Worm (Caenorhabditis elegans) whole organism, young adult: ENCODE measurements around the gene C35A11.2.

ENCODE experiments used
- B0261.1 ChIP-seq: sonication (generic microtip); optimal IDR thresholded peaks from 2 replicates; lab custom pipeline; 2016; ENCODE audit warnings: mild to moderate bottlenecking, missing genetic modification characterization, moderate library complexity, missing compliant biosample characterization
- D2030.7 ChIP-seq: fragments of 200-800 bp; sonication (Bioruptor generic); IDR thresholded peaks from 2 replicates; pipeline ENCODE4 v1.3.6; 2022; ENCODE audit warnings: missing genetic modification reagents, missing genetic modification characterization, missing compliant biosample characterization
- F10E7.11 ChIP-seq: sonication (generic microtip); optimal IDR thresholded peaks from 2 replicates; lab custom pipeline; 2017; ENCODE audit warnings: mild to moderate bottlenecking, missing genetic modification characterization, moderate library complexity, missing compliant biosample characterization
- F57C9.4 ChIP-seq: sonication (generic microtip); optimal IDR thresholded peaks from 2 replicates; lab custom pipeline; 2017; ENCODE audit warnings: mild to moderate bottlenecking, missing genetic modification characterization, missing compliant biosample characterization
- K12H6.12 ChIP-seq: fragments of 200-800 bp; sonication (Bioruptor generic); optimal IDR thresholded peaks from 2 replicates; lab custom pipeline; 2018; ENCODE audit warnings: mild to moderate bottlenecking, missing genetic modification characterization, missing compliant biosample characterization
- T26A5.8 ChIP-seq: sonication (generic microtip); optimal IDR thresholded peaks from 2 replicates; lab custom pipeline; 2016; ENCODE audit warnings: missing genetic modification characterization, missing compliant biosample characterization
- Y67H2A.10 ChIP-seq: fragments of 200-800 bp; sonication (Bioruptor generic); conservative IDR thresholded peaks from 2 replicates; pipeline ENCODE4 v1.3.6; 2022; ENCODE audit warnings: missing genetic modification reagents, missing genetic modification characterization, missing compliant biosample characterization
- akir-1 ChIP-seq: fragments of 200-800 bp; sonication (Bioruptor generic); optimal IDR thresholded peaks from 2 replicates; lab custom pipeline; 2018; ENCODE audit warnings: mild to moderate bottlenecking, missing genetic modification characterization, moderate library complexity, missing compliant biosample characterization
- atf-7 ChIP-seq: sonication (generic microtip); optimal IDR thresholded peaks from 2 replicates; lab custom pipeline; 2017; ENCODE audit warnings: mild to moderate bottlenecking, missing genetic modification characterization, missing compliant biosample characterization
- ceh-27 ChIP-seq: fragments of 200-800 bp; sonication (Bioruptor generic); optimal IDR thresholded peaks from 2 replicates; lab custom pipeline; 2018; ENCODE audit warnings: mild to moderate bottlenecking, missing genetic modification characterization, moderate library complexity, missing compliant biosample characterization
- dpff-1 ChIP-seq: sonication (generic microtip); optimal IDR thresholded peaks from 2 replicates; lab custom pipeline; 2017; ENCODE audit warnings: mild to moderate bottlenecking, missing genetic modification characterization, missing compliant biosample characterization
- gei-17 ChIP-seq: fragments of 200-800 bp; sonication (Bioruptor generic); optimal IDR thresholded peaks from 2 replicates; lab custom pipeline; 2018; ENCODE audit warnings: mild to moderate bottlenecking, missing genetic modification characterization, missing compliant biosample characterization
- him-1 ChIP-seq: sonication (generic microtip); optimal IDR thresholded peaks from 2 replicates; lab custom pipeline; 2016; ENCODE audit warnings: missing genotype, missing genetic modification reagents, missing genetic modification characterization, missing compliant biosample characterization
- hmg-1.2 ChIP-seq: fragments of 200-800 bp; sonication (Bioruptor generic); IDR thresholded peaks from 2 replicates; pipeline ENCODE4 v1.3.6; 2022; ENCODE audit warnings: missing genetic modification reagents, missing genetic modification characterization, missing compliant biosample characterization
- hsf-1 ChIP-seq: fragments of 200-800 bp; sonication (Bioruptor generic); IDR thresholded peaks from 2 replicates; pipeline ENCODE4 v1.3.6; 2022; ENCODE audit warnings: missing genetic modification reagents, missing genetic modification characterization, missing compliant biosample characterization
- lin-26 ChIP-seq: fragments of 200-800 bp; sonication (Bioruptor generic); IDR thresholded peaks from 2 replicates; pipeline ENCODE4 v1.3.6; 2022; ENCODE audit warnings: missing genetic modification reagents, missing genetic modification characterization, missing compliant biosample characterization
- lin-54 ChIP-seq: fragments of 200-800 bp; sonication (Bioruptor generic); optimal IDR thresholded peaks from 2 replicates; lab custom pipeline; 2018; ENCODE audit warnings: mild to moderate bottlenecking, missing genetic modification characterization, missing compliant biosample characterization
- mcd-1 ChIP-seq: fragments of 200-800 bp; sonication (Bioruptor generic); IDR thresholded peaks from 2 replicates; pipeline ENCODE4 v1.3.6; 2022; ENCODE audit warnings: missing genetic modification reagents, missing genetic modification characterization, missing compliant biosample characterization
- mel-28 ChIP-seq: sonication (generic microtip); optimal IDR thresholded peaks from 2 replicates; lab custom pipeline; 2016; ENCODE audit warnings: borderline replicate concordance, mild to moderate bottlenecking, missing genetic modification characterization, missing compliant biosample characterization
- nfya-1 ChIP-seq: sonication (generic microtip); optimal IDR thresholded peaks from 2 replicates; lab custom pipeline; 2017; ENCODE audit warnings: antibody characterized with exemption, missing compliant biosample characterization, missing genetic modification characterization, borderline replicate concordance; ENCODE audit not compliant: insufficient read depth
- nfya-2 ChIP-seq: fragments of 200-800 bp; sonication (Bioruptor generic); IDR thresholded peaks from 2 replicates; pipeline ENCODE4 v1.3.6; 2022; ENCODE audit warnings: missing genetic modification reagents, missing genetic modification characterization, missing compliant biosample characterization
- nfyb-1 ChIP-seq: fragments of 200-800 bp; sonication (Bioruptor generic); IDR thresholded peaks from 2 replicates; pipeline ENCODE4 v1.3.6; 2022; ENCODE audit warnings: missing genetic modification reagents, missing genetic modification characterization, missing compliant biosample characterization
- pbrm-1 ChIP-seq: fragments of 200-800 bp; sonication (Bioruptor generic); IDR thresholded peaks from 2 replicates; pipeline ENCODE4 v1.3.6; 2022; ENCODE audit warnings: missing genetic modification reagents, missing genetic modification characterization, missing compliant biosample characterization
- pha-4 ChIP-seq: fragments of 150-350 bp; sonication (generic microtip); optimal IDR thresholded peaks from 2 replicates; lab custom pipeline; 2014; ENCODE audit warnings: missing biosample characterization, missing genetic modification reagents, missing genetic modification characterization
- rpc-1 ChIP-seq, 2 experiments: fragments of 150-350 bp in 1 of 2; sonication (generic microtip) in 1 of 2; optimal IDR thresholded peaks; 2 replicates each; lab custom pipeline; 2014 to 2018; ENCODE audit warnings: missing biosample characterization in 1 of 2, missing genetic modification characterization in 1 of 2, missing genetic modification reagents in 1 of 2, missing genotype in 1 of 2
- snpc-4 ChIP-seq, 5 experiments: fragments of 150-350 bp in 1 of 5; sonication (generic microtip) in 4 of 5; optimal IDR thresholded peaks; 2 replicates each; lab custom pipeline; 2014 to 2018; ENCODE audit warnings: missing genetic modification characterization in 5 of 5, missing biosample characterization in 3 of 5, antibody characterized with exemption in 2 of 5, mild to moderate bottlenecking in 2 of 5, missing compliant biosample characterization in 2 of 5, missing genotype in 2 of 5, moderate library complexity in 2 of 5, missing genetic modification reagents in 1 of 5
- unc-130 ChIP-seq: sonication (generic microtip); optimal IDR thresholded peaks from 2 replicates; lab custom pipeline; 2016; ENCODE audit warnings: missing genetic modification reagents, missing genetic modification characterization, missing compliant biosample characterization
- zfh-2 ChIP-seq: fragments of 200-800 bp; sonication (Bioruptor generic); conservative IDR thresholded peaks from 2 replicates; pipeline ENCODE4 v1.3.6; 2022; ENCODE audit warnings: missing genetic modification reagents, missing genetic modification characterization, missing compliant biosample characterization

Gene C35A11.2

DNA sequence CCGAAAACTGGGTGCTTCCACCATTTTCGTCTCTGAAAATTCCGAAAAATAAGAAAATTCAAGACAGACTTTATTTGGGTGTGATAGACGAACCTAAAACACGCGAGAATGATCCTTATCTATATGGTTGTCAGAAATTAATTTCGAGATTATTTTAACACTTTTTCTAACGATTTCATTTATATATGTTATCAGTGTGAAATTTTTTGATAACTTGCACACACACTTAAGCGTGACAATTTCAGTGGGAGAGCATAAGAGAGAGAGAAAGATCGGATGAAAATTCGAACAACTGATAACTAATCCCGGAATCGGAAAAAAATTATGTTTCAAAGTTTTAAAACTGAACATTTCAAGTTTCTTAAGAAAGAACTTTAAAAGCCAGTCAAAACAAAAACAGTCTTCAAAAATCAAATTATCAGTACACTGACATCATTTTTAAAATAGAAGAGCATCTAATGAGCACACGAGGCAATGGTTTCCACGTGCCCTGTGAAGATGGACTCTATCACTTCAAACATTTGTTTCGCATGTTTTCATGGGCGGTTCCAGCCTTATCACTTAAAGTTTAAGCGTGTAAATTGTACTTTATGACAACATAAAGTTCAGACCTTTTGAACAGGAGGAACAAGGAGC is 7.0 kb downstream of the C35A11.2 start, which contains the start of gene C35A11.4 (continued):
- TF ChIP-seq zfh-2 (GFP tag; lab: Robert Waterston, UW) (no peak), unc-130 (GFP tag; lab: Kevin White, UChicago) (no peak), nfyb-1 (GFP tag; lab: Robert Waterston, UW) (0 out of 2 replicates have a peak, but pooled peaks have one; percentile 45), dpff-1 (tag; lab: Kevin White, UChicago) (no peak)

- TF ChIP-seq gei-17 (GFP tag; lab: Kevin White, UChicago) (no peak), nfya-1 (no peak), lin-26 (no peak), lin-54 (GFP tag; lab: Kevin White, UChicago) (no peak), Y67H2A.10 (GFP tag; lab: Robert Waterston, UW) (no peak), akir-1 (GFP tag; lab: Kevin White, UChicago) (no peak)
These were observed 17.8 kb downstream of the C35A11.2 start for ce11 chrV:5403938-5404337.

- TF ChIP-seq dpff-1 (tag; lab: Kevin White, UChicago) (no peak), K12H6.12 (tag; lab: Kevin White, UChicago) (no peak), lin-54 (GFP tag; lab: Kevin White, UChicago) (no peak), snpc-4 (GFP tag; optimal IDR thresholded peaks at IDR 0.05; lab: Kevin White, UChicago) (no peak), snpc-4 (tag; optimal IDR thresholded peaks at IDR 0.05; lab: Kevin White, UChicago) (no peak), B0261.1 (tag; lab: Kevin White, UChicago) (no peak), him-1 (no peak)
These were observed 19.0 kb downstream of the C35A11.2 start, which contains the start of gene dmsr-7 for ce11 chrV:5405053-5405452. Gene dmsr-7 (plus strand): TSS chrV:5405353.

DNA sequence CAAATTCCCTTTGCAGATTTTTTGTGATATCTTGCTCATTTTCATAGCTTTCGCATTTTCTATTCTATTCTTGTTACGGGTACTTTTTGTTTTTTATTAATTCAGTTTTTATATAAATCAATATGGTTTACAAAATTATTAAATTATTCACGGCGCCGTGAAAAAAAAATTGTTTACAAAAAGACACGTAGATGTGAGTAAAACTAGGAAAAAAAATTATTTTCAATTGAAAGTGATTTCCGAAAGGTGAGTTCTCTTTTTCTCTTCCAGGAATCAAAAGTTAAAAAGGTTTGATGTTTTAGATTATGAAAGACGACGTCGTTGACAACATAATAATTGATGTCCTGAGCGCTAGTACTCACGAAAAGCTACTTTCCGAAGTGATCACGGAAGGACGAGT is 22.1 kb downstream of the C35A11.2 start, which contains the start of gene C25A6.1:
Gene C25A6.1, plus strand, starts transcription at position 301 of the 400 bp plus-strand sequence.
- TF ChIP-seq nfya-2 (GFP tag; lab: Robert Waterston, UW): no peak
- no peak for TF ChIP-seq mcd-1
- no peak for TF ChIP-seq mel-28 (tag; lab: Kevin White, UChicago)
- TF ChIP-seq T26A5.8 (tag; lab: Kevin White, UChicago): no peak
- TF ChIP-seq hmg-1.2 (GFP tag; lab: Robert Waterston, UW): no peak
- TF ChIP-seq akir-1 (GFP tag; lab: Kevin White, UChicago): no peak
- no peak for TF ChIP-seq ceh-27 (GFP tag; lab: Kevin White, UChicago)
- no peak for TF ChIP-seq hsf-1
- no peak for TF ChIP-seq rpc-1 (optimal IDR thresholded peaks at IDR 0.05; lab: Kevin White, UChicago)
- TF ChIP-seq rpc-1 (tag; optimal IDR thresholded peaks at IDR 0.05; lab: Kevin White, UChicago): no peak
- no peak for TF ChIP-seq D2030.7 (GFP tag; lab: Robert Waterston, UW)
- TF ChIP-seq F10E7.11 (tag; lab: Kevin White, UChicago): no peak
- no peak for TF ChIP-seq pha-4 (tag; lab: Kevin White, UChicago)
- no peak for TF ChIP-seq atf-7 (tag; lab: Kevin White, UChicago)

DNA sequence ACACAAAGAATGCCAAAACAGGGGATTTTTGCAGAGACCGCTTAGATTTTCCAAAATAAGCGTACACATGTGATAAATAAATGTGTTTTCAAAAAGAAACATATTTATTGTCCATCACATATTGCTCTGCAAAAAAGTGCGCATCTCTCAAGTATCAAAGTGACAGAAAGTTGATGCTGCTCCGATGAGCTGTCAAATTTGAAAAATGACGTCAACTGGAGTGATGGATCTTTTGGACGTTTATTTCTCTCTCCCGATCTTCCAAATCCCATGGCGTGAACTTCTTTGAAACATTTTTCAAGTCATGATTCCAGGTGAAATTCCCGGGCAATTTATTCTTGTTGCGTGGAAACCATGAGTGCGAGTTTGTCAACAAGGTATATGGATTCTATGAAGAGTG is 22.8 kb downstream of the C35A11.2 start:
- no peak for TF ChIP-seq F57C9.4
- TF ChIP-seq K12H6.12 (tag; lab: Kevin White, UChicago): peak; percentile 10
- TF ChIP-seq lin-54 (GFP tag; lab: Kevin White, UChicago): no peak
- TF ChIP-seq pbrm-1: no peak
- TF ChIP-seq, all 124 proteins: peak for 1
